Fruit fly (Drosophila melanogaster) whole organism, prepupa: ENCODE results near the gene CG8861.
A peak's percentile ranks its signal among the peaks of the same experiment; 100 is the strongest.

ENCODE experiments used
- Blimp-1 ChIP-seq: fragments of 200-800 bp; sonication (Bioruptor generic); optimal IDR thresholded peaks from 3 replicates; lab custom pipeline; 2017; ENCODE audit warnings: missing biosample characterization, missing genetic modification characterization, mild to moderate bottlenecking, moderate library complexity, missing genetic modification reagents
- CG10631 ChIP-seq: fragments of 200-800 bp; sonication (Bioruptor generic); optimal IDR thresholded peaks from 2 replicates; lab custom pipeline; 2016; ENCODE audit warnings: missing biosample characterization, missing genetic modification characterization
- CG10669 ChIP-seq: fragments of 200-800 bp; sonication (Bioruptor generic); optimal IDR thresholded peaks from 3 replicates; lab custom pipeline; 2018; ENCODE audit warnings: missing biosample characterization, mild to moderate bottlenecking, missing genetic modification characterization, moderate library complexity
- CG11294 ChIP-seq: fragments of 200-800 bp; sonication (Bioruptor generic); IDR thresholded peaks from 2 replicates; pipeline ENCODE4 v1.3.6; 2022; ENCODE audit warnings: missing biosample characterization, missing genetic modification characterization
- CG11902 ChIP-seq: fragments of 200-800 bp; sonication (Bioruptor generic); optimal IDR thresholded peaks from 3 replicates; lab custom pipeline; 2016; ENCODE audit warnings: missing biosample characterization, missing genetic modification characterization
- CG15336 ChIP-seq: fragments of 200-800 bp; sonication (Bioruptor generic); IDR thresholded peaks from 2 replicates; pipeline ENCODE4 v1.3.6; 2022; ENCODE audit warnings: missing biosample characterization, missing genetic modification characterization
- CG1621 ChIP-seq: fragments of 200-800 bp; sonication (Bioruptor generic); optimal IDR thresholded peaks from 3 replicates; lab custom pipeline; 2018; ENCODE audit warnings: missing biosample characterization, mild to moderate bottlenecking, missing genetic modification characterization
- CG32006 ChIP-seq: fragments of 200-800 bp; sonication (Bioruptor generic); optimal IDR thresholded peaks from 3 replicates; lab custom pipeline; 2017; ENCODE audit warnings: missing biosample characterization, mild to moderate bottlenecking, missing genetic modification characterization
- CG3919 ChIP-seq: fragments of 200-800 bp; sonication (Bioruptor generic); optimal IDR thresholded peaks from 3 replicates; lab custom pipeline; 2016; ENCODE audit warnings: missing biosample characterization, missing genetic modification characterization
- CG4318 ChIP-seq: fragments of 200-800 bp; sonication (Bioruptor generic); optimal IDR thresholded peaks from 3 replicates; lab custom pipeline; 2017; ENCODE audit warnings: missing biosample characterization, mild to moderate bottlenecking, missing genetic modification characterization
- CG6276 ChIP-seq: fragments of 200-800 bp; sonication (Bioruptor generic); optimal IDR thresholded peaks from 2 replicates; lab custom pipeline; 2017; ENCODE audit warnings: missing biosample characterization, mild to moderate bottlenecking, missing genetic modification characterization
- CG6792 ChIP-seq: fragments of 200-800 bp; sonication (Bioruptor generic); optimal IDR thresholded peaks from 3 replicates; lab custom pipeline; 2016; ENCODE audit warnings: missing biosample characterization, missing genetic modification characterization
- CG6808 ChIP-seq: fragments of 200-800 bp; sonication (Bioruptor generic); optimal IDR thresholded peaks from 3 replicates; lab custom pipeline; 2017; ENCODE audit warnings: missing biosample characterization, missing genetic modification characterization, mild to moderate bottlenecking, moderate library complexity, missing genetic modification reagents
- CG6854 ChIP-seq: fragments of 200-800 bp; sonication (Bioruptor generic); optimal IDR thresholded peaks from 2 replicates; lab custom pipeline; 2017; ENCODE audit warnings: missing biosample characterization, mild to moderate bottlenecking, missing genetic modification characterization
- CG7368 ChIP-seq: fragments of 200-800 bp; sonication (Bioruptor generic); optimal IDR thresholded peaks from 3 replicates; lab custom pipeline; 2016; ENCODE audit warnings: missing biosample characterization, missing genetic modification characterization
- CG8119 ChIP-seq: fragments of 200-800 bp; sonication (Bioruptor generic); IDR thresholded peaks from 3 replicates; pipeline ENCODE4 v1.3.6; 2022; ENCODE audit warnings: missing biosample characterization, missing genetic modification characterization
- CG9139 ChIP-seq: fragments of 200-800 bp; sonication (Bioruptor generic); optimal IDR thresholded peaks from 3 replicates; lab custom pipeline; 2017; ENCODE audit warnings: missing biosample characterization, mild to moderate bottlenecking, missing genetic modification characterization
- Eip78C ChIP-seq: fragments of 200-800 bp; sonication (Bioruptor generic); peaks from one replicate; lab custom pipeline; 2016; ENCODE audit warnings: missing biosample characterization, missing genetic modification characterization
- Eip93F ChIP-seq: fragments of 200-800 bp; sonication (Bioruptor generic); optimal IDR thresholded peaks from 2 replicates; lab custom pipeline; 2016; ENCODE audit warnings: missing biosample characterization, mild to moderate bottlenecking, missing genetic modification characterization
- Ets21C ChIP-seq: fragments of 200-800 bp; sonication (Bioruptor generic); optimal IDR thresholded peaks from 3 replicates; lab custom pipeline; 2016; ENCODE audit warnings: missing biosample characterization, missing genetic modification characterization
- Ets96B ChIP-seq: fragments of 200-800 bp; optimal IDR thresholded peaks from 2 replicates; lab custom pipeline; 2019; ENCODE audit warnings: missing biosample characterization, mild to moderate bottlenecking, missing genetic modification characterization, moderate library complexity
- Hr38 ChIP-seq: sonication (Bioruptor generic); optimal IDR thresholded peaks from 2 replicates; lab custom pipeline; 2016; ENCODE audit warnings: missing biosample characterization, missing genetic modification characterization
- Hr39 ChIP-seq: fragments of 200-800 bp; sonication (Bioruptor generic); optimal IDR thresholded peaks from 2 replicates; lab custom pipeline; 2016; ENCODE audit warnings: missing biosample characterization, missing genetic modification characterization
- Hr4 ChIP-seq: fragments of 200-800 bp; sonication (Bioruptor generic); optimal IDR thresholded peaks from 3 replicates; lab custom pipeline; 2016; ENCODE audit warnings: missing biosample characterization, missing genetic modification characterization
- Lpt ChIP-seq: fragments of 200-800 bp; sonication (Bioruptor generic); optimal IDR thresholded peaks from 3 replicates; lab custom pipeline; 2016; ENCODE audit warnings: missing biosample characterization, missing genetic modification characterization
- Met ChIP-seq: fragments of 200-800 bp; sonication (Bioruptor generic); optimal IDR thresholded peaks from 3 replicates; lab custom pipeline; 2016; ENCODE audit warnings: missing biosample characterization, missing genetic modification characterization
- Smox ChIP-seq: fragments of 200-800 bp; sonication (Bioruptor generic); optimal IDR thresholded peaks from 3 replicates; lab custom pipeline; 2016; ENCODE audit warnings: missing biosample characterization, missing genetic modification characterization
- Sox102F ChIP-seq: fragments of 200-800 bp; sonication (Bioruptor generic); optimal IDR thresholded peaks from 2 replicates; lab custom pipeline; 2016; ENCODE audit warnings: missing biosample characterization, mild to moderate bottlenecking, missing genetic modification characterization
- Sox14 ChIP-seq: fragments of 200-800 bp; sonication (Bioruptor generic); optimal IDR thresholded peaks from 3 replicates; lab custom pipeline; 2016; ENCODE audit warnings: missing biosample characterization, missing genetic modification characterization
- acj6 ChIP-seq: fragments of 200-800 bp; sonication (Bioruptor generic); optimal IDR thresholded peaks from 3 replicates; lab custom pipeline; 2016; ENCODE audit warnings: missing biosample characterization, missing genetic modification characterization
- dac ChIP-seq: fragments of 200-800 bp; sonication (Bioruptor generic); optimal IDR thresholded peaks from 2 replicates; lab custom pipeline; 2017; ENCODE audit warnings: missing biosample characterization, mild to moderate bottlenecking, missing genetic modification characterization
- eg ChIP-seq: fragments of 200-800 bp; sonication (Bioruptor generic); IDR thresholded peaks from 3 replicates; pipeline ENCODE4 v1.3.6; 2022; ENCODE audit warnings: missing biosample characterization, missing genetic modification characterization
- esn ChIP-seq: fragments of 200-800 bp; sonication (Bioruptor generic); optimal IDR thresholded peaks from 2 replicates; lab custom pipeline; 2016; ENCODE audit warnings: missing biosample characterization, mild to moderate bottlenecking, missing genetic modification characterization, moderate library complexity
- fd59A ChIP-seq: fragments of 200-800 bp; sonication (Bioruptor generic); optimal IDR thresholded peaks from 2 replicates; lab custom pipeline; 2017; ENCODE audit warnings: missing biosample characterization, mild to moderate bottlenecking, missing genetic modification characterization, missing genetic modification reagents
- fd85E ChIP-seq: fragments of 200-800 bp; sonication (Bioruptor generic); optimal IDR thresholded peaks from 3 replicates; lab custom pipeline; 2016; ENCODE audit warnings: missing biosample characterization, missing genetic modification characterization
- fkh ChIP-seq: fragments of 200-800 bp; sonication (Bioruptor generic); optimal IDR thresholded peaks from 3 replicates; lab custom pipeline; 2017; ENCODE audit warnings: missing biosample characterization, mild to moderate bottlenecking, missing genetic modification characterization, moderate library complexity
- lz ChIP-seq: fragments of 200-800 bp; sonication (Bioruptor generic); optimal IDR thresholded peaks from 3 replicates; lab custom pipeline; 2016; ENCODE audit warnings: missing biosample characterization, missing genetic modification characterization
- net ChIP-seq: fragments of 200-800 bp; sonication (Bioruptor generic); optimal IDR thresholded peaks from 3 replicates; lab custom pipeline; 2016; ENCODE audit warnings: missing biosample characterization, missing genetic modification characterization
- pdm3 ChIP-seq: fragments of 200-800 bp; sonication (Bioruptor generic); optimal IDR thresholded peaks from 3 replicates; lab custom pipeline; 2016; ENCODE audit warnings: missing biosample characterization, missing genetic modification characterization
- salr ChIP-seq, 2 experiments: fragments of 200-800 bp; sonication (Bioruptor generic); optimal IDR thresholded peaks; 3 replicates each; lab custom pipeline; 2016 to 2018; ENCODE audit warnings: missing biosample characterization in 2 of 2, missing genetic modification characterization in 2 of 2, mild to moderate bottlenecking in 1 of 2
- spab ChIP-seq: fragments of 200-800 bp; sonication (Bioruptor generic); optimal IDR thresholded peaks from 2 replicates; lab custom pipeline; 2017; ENCODE audit warnings: missing biosample characterization, mild to moderate bottlenecking, missing genetic modification characterization, missing genetic modification reagents
- ss ChIP-seq, 2 experiments: fragments of 200-800 bp; sonication (Bioruptor generic); optimal IDR thresholded peaks; 2 replicates in 1 of 2; 3 replicates in 1 of 2; lab custom pipeline; 2017 to 2018; ENCODE audit warnings: mild to moderate bottlenecking in 2 of 2, missing biosample characterization in 2 of 2, missing genetic modification characterization in 2 of 2, moderate library complexity in 1 of 2
- svp ChIP-seq: fragments of 200-800 bp; sonication (Bioruptor generic); peaks from one replicate; lab custom pipeline; 2016; ENCODE audit warnings: missing biosample characterization, missing genetic modification characterization
- topi ChIP-seq: fragments of 200-800 bp; sonication (Bioruptor generic); optimal IDR thresholded peaks from 3 replicates; lab custom pipeline; 2016; ENCODE audit warnings: missing biosample characterization, missing genetic modification characterization
- vri ChIP-seq: fragments of 200-800 bp; sonication (Bioruptor generic); optimal IDR thresholded peaks from 3 replicates; lab custom pipeline; 2016; ENCODE audit warnings: missing biosample characterization, mild to moderate bottlenecking, missing genetic modification characterization

CG8861 gene

dm6 chr3R:9341189-9342012, 13.1 kb upstream of the CG8861 start (continued):
- peak; percentile 75 for TF ChIP-seq net (GFP tag; lab: Kevin White, UChicago)
- peak; percentile 84 for TF ChIP-seq Ets96B (tag; lab: Kevin White, UChicago)
- TF ChIP-seq acj6 (GFP tag; lab: Kevin White, UChicago), result peak; percentile 81
- peak; percentile 76 for TF ChIP-seq vri (GFP tag; lab: Kevin White, UChicago)
- TF ChIP-seq fd85E, result peak; percentile 24
- peak; percentile 82 for TF ChIP-seq pdm3
- TF ChIP-seq CG4318 (GFP tag; lab: Kevin White, UChicago), result peak; percentile 70
- peak; percentile 84 for TF ChIP-seq CG6808
- peak; percentile 86 for TF ChIP-seq lz (GFP tag; lab: Kevin White, UChicago)
- TF ChIP-seq Smox (GFP tag; lab: Kevin White, UChicago), result peak; percentile 88
- TF ChIP-seq dac (GFP tag; lab: Kevin White, UChicago), result peak; percentile 33
- peak; percentile 94 for TF ChIP-seq Eip93F (GFP tag; lab: Kevin White, UChicago)
- TF ChIP-seq salr (GFP tag; optimal IDR thresholded peaks at IDR 0.05; lab: Kevin White, UChicago), result peak; percentile 56 to 76
- TF ChIP-seq Eip78C, result peak; percentile 97
- TF ChIP-seq CG6792 (GFP tag; lab: Kevin White, UChicago), result peak; percentile 69
- peak; percentile 58 for TF ChIP-seq Hr39 (GFP tag; lab: Kevin White, UChicago)
- no peak for TF ChIP-seq Hr38 (GFP tag; lab: Kevin White, UChicago)
- TF ChIP-seq CG3919 (GFP tag; lab: Kevin White, UChicago), result peak; percentile 81
- TF ChIP-seq Lpt (GFP tag; lab: Kevin White, UChicago), result peak; percentile 62
- TF ChIP-seq CG6854, result peak; percentile 77
- peak; percentile 60 for TF ChIP-seq eg (GFP tag; lab: Robert Waterston, UW)
- TF ChIP-seq Sox102F (GFP tag; lab: Kevin White, UChicago), result peak; percentile 88
- peak; percentile 81 for TF ChIP-seq CG15336 (GFP tag; lab: Robert Waterston, UW)
- TF ChIP-seq ss (GFP tag; optimal IDR thresholded peaks at IDR 0.05; lab: Kevin White, UChicago), result peak; percentile 84 to 89
- TF ChIP-seq CG10669 (GFP tag; lab: Kevin White, UChicago), result peak; percentile 82
- TF ChIP-seq fkh (GFP tag; lab: Kevin White, UChicago), result peak; percentile 56

- TF ChIP-seq CG11902 (peak; percentile 69), acj6 (GFP tag; lab: Kevin White, UChicago) (peak; percentile 87), Hr4 (peak; percentile 77), CG4318 (GFP tag; lab: Kevin White, UChicago) (peak; percentile 85), CG8119 (GFP tag; lab: Robert Waterston, UW) (peak; percentile 79), svp (GFP tag; lab: Kevin White, UChicago) (peak; percentile 71), CG6808 (peak; percentile 81), Met (GFP tag; lab: Kevin White, UChicago) (peak; percentile 79), CG10669 (GFP tag; lab: Kevin White, UChicago) (peak; percentile 83), eg (GFP tag; lab: Robert Waterston, UW) (peak; percentile 71; the same call in 2 of the 3 replicates), fd59A (peak; percentile 75), CG10631 (GFP tag; lab: Kevin White, UChicago) (peak; percentile 85), CG6792 (GFP tag; lab: Kevin White, UChicago) (peak; percentile 83), CG7368 (GFP tag; lab: Kevin White, UChicago) (peak; percentile 83), pdm3 (peak; percentile 79), spab (peak; percentile 81), Blimp-1 (GFP tag; lab: Kevin White, UChicago) (peak; percentile 82), CG32006 (peak; percentile 94), Ets21C (peak; percentile 68), esn (GFP tag; lab: Kevin White, UChicago) (peak; percentile 86), CG9139 (peak; percentile 79), CG6276 (GFP tag; lab: Kevin White, UChicago) (peak; percentile 85), Sox14 (peak; percentile 78), dac (GFP tag; lab: Kevin White, UChicago) (peak; percentile 72), Sox102F (GFP tag; lab: Kevin White, UChicago) (peak; percentile 81), Lpt (GFP tag; lab: Kevin White, UChicago) (peak; percentile 73), CG1621 (tag; lab: Kevin White, UChicago) (peak; percentile 74), Smox (GFP tag; lab: Kevin White, UChicago) (peak; percentile 82), CG11294 (peak; percentile 72), topi (GFP tag; lab: Kevin White, UChicago) (peak; percentile 72)
These were observed 12.3 kb upstream of the CG8861 start for dm6 chr3R:9340425-9341188.
